Worm (Caenorhabditis elegans) whole organism, L4/young adult: Measurements from ENCODE around the gene adbp-1.

Source experiments
- W03F9.2 ChIP-seq: fragments of 150-350 bp; optimal IDR thresholded peaks from 2 replicates; lab custom pipeline; 2014; ENCODE audit warnings: missing biosample characterization, missing genetic modification characterization
- dao-5 ChIP-seq: sonication (generic microtip); optimal IDR thresholded peaks from 2 replicates; lab custom pipeline; 2016; ENCODE audit warnings: missing genotype, missing genetic modification characterization, moderate library complexity, missing compliant biosample characterization
- him-1 ChIP-seq: sonication (generic microtip); optimal IDR thresholded peaks from 2 replicates; lab custom pipeline; 2016; ENCODE audit warnings: missing genotype, missing genetic modification reagents, missing genetic modification characterization, missing compliant biosample characterization

DNA sequence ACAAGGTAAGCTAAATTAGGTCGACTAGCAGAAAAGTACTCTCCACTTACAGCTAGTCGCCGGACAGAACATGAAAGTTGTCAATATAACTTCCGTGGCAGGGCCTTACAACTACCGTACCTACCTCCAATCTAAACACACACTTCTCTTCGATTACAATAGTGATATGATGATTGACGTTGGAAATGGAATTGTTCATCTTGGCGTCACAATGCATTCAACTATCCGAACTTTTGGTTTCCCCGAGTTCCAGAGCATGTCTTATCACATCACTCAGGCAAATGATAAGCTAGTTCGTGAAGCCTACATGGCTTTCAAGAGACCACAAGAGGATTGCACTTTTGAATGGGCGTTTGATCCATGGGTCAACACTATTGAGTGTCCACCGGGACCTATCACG lies 16.6 kb upstream of the adbp-1 start:
- no peak for TF ChIP-seq him-1
- TF ChIP-seq W03F9.2 (tag; lab: Kevin White, UChicago): no peak
- no peak for TF ChIP-seq dao-5 (tag; lab: Kevin White, UChicago)
